Fruit fly (Drosophila melanogaster): ENCODE measurements around the gene CG6974.

dm6 chr3R:15094218-15094928 is 15.3 kb upstream of the CG6974 start:
- TF ChIP-seq pan (optimal IDR thresholded peaks at IDR 0.05) (no peak), Dll (optimal IDR thresholded peaks at IDR 0.05) (no peak), usp (GFP tag; optimal IDR thresholded peaks at IDR 0.05) (no peak), CG8478 (optimal IDR thresholded peaks at IDR 0.05) (no peak), psq (optimal IDR thresholded peaks at IDR 0.05) (no peak), EcR (GFP tag; optimal IDR thresholded peaks at IDR 0.05) (no peak)

Data from whole organism.